Fruit fly (Drosophila melanogaster) whole organism, embryonic: ENCODE data around the gene CG6340.

Experiments
- Atf3 ChIP-seq: fragments of 200-800 bp; sonication (Bioruptor generic); optimal IDR thresholded peaks from 3 replicates; lab custom pipeline; 2016; ENCODE audit warnings: missing biosample characterization, missing genetic modification characterization
- CG10274 ChIP-seq: fragments of 200-800 bp; sonication (Bioruptor generic); optimal IDR thresholded peaks from 3 replicates; lab custom pipeline; 2017; ENCODE audit warnings: missing biosample characterization, mild to moderate bottlenecking, missing genetic modification characterization
- CG10462 ChIP-seq: fragments of 200-800 bp; sonication (Bioruptor generic); optimal IDR thresholded peaks from 2 replicates; lab custom pipeline; 2016; ENCODE audit warnings: missing biosample characterization, missing genetic modification characterization
- CG11695 ChIP-seq: fragments of 200-800 bp; sonication (Bioruptor generic); IDR thresholded peaks from 3 replicates; pipeline ENCODE4 v1.3.6; 2022; ENCODE audit warnings: missing biosample characterization, missing genetic modification characterization
- CG13287 ChIP-seq: fragments of 200-800 bp; sonication (Bioruptor generic); IDR thresholded peaks from 2 replicates; pipeline ENCODE4 v1.3.6; 2022; ENCODE audit warnings: missing biosample characterization, missing genetic modification characterization; ENCODE audit not compliant: partially characterized antibody
- CG13894 ChIP-seq: fragments of 200-800 bp; sonication (Bioruptor generic); optimal IDR thresholded peaks from 3 replicates; lab custom pipeline; 2018; ENCODE audit warnings: missing biosample characterization, mild to moderate bottlenecking, missing genetic modification characterization, moderate library complexity
- CG15514 ChIP-seq: fragments of 200-800 bp; sonication (Bioruptor generic); optimal IDR thresholded peaks from 3 replicates; lab custom pipeline; 2017; ENCODE audit warnings: missing biosample characterization, missing genetic modification characterization, mild to moderate bottlenecking, moderate library complexity, missing genetic modification reagents
- CG15601 ChIP-seq: fragments of 200-800 bp; sonication (Bioruptor generic); optimal IDR thresholded peaks from 3 replicates; lab custom pipeline; 2019; ENCODE audit warnings: missing biosample characterization, mild to moderate bottlenecking, missing genetic modification characterization, moderate library complexity
- CG17361 ChIP-seq: fragments of 200-800 bp; sonication (Bioruptor generic); IDR thresholded peaks from 3 replicates; pipeline ENCODE4 v1.3.6; 2022; ENCODE audit warnings: missing biosample characterization, missing genetic modification characterization
- CG18599 ChIP-seq: fragments of 200-800 bp; sonication (Bioruptor generic); optimal IDR thresholded peaks from 3 replicates; lab custom pipeline; 2017; ENCODE audit warnings: missing biosample characterization, missing genetic modification characterization, mild to moderate bottlenecking, moderate library complexity, missing genetic modification reagents
- CG34224 ChIP-seq: fragments of 200-800 bp; sonication (Bioruptor generic); IDR thresholded peaks from 3 replicates; pipeline ENCODE4 v1.3.6; 2022; ENCODE audit warnings: missing biosample characterization, missing genetic modification characterization; ENCODE audit not compliant: partially characterized antibody
- CG6272 ChIP-seq: fragments of 200-800 bp; sonication (Bioruptor generic); IDR thresholded peaks from 2 replicates; pipeline ENCODE4 v1.3.6; 2022; ENCODE audit warnings: missing biosample characterization, missing genetic modification characterization
- CG6654 ChIP-seq: fragments of 200-800 bp; sonication (Bioruptor generic); optimal IDR thresholded peaks from 2 replicates; lab custom pipeline; 2017; ENCODE audit warnings: missing biosample characterization, mild to moderate bottlenecking, missing genetic modification characterization
- CG6683 ChIP-seq: fragments of 200-800 bp; sonication (Bioruptor generic); optimal IDR thresholded peaks from 2 replicates; lab custom pipeline; 2017; ENCODE audit warnings: missing biosample characterization, mild to moderate bottlenecking, missing genetic modification characterization, missing genetic modification reagents
- CG6689 ChIP-seq: fragments of 200-800 bp; sonication (Bioruptor generic); IDR thresholded peaks from 2 replicates; pipeline ENCODE4 v1.3.6; 2022; ENCODE audit warnings: missing biosample characterization, missing genetic modification characterization
- CG6854 ChIP-seq: fragments of 200-800 bp; sonication (Bioruptor generic); optimal IDR thresholded peaks from 3 replicates; lab custom pipeline; 2017; ENCODE audit warnings: missing biosample characterization, mild to moderate bottlenecking, missing genetic modification characterization
- CG8359 ChIP-seq: fragments of 200-800 bp; sonication (Bioruptor generic); optimal IDR thresholded peaks from 2 replicates; lab custom pipeline; 2017; ENCODE audit warnings: missing biosample characterization, mild to moderate bottlenecking, missing genetic modification characterization, borderline replicate concordance
- CkIIα-i1 ChIP-seq: fragments of 200-800 bp; sonication (Bioruptor generic); IDR thresholded peaks from 2 replicates; pipeline ENCODE4 v1.3.6; 2022; ENCODE audit warnings: missing biosample characterization, missing genetic modification characterization
- CoRest ChIP-seq: fragments of 200-800 bp; sonication (Bioruptor generic); optimal IDR thresholded peaks from 3 replicates; lab custom pipeline; 2018; ENCODE audit warnings: missing biosample characterization, mild to moderate bottlenecking, missing genetic modification characterization, moderate library complexity
- D19A ChIP-seq: fragments of 200-800 bp; optimal IDR thresholded peaks from 3 replicates; lab custom pipeline; 2019; ENCODE audit warnings: missing biosample characterization, mild to moderate bottlenecking, missing genetic modification characterization, moderate library complexity
- Doc3 ChIP-seq: fragments of 200-800 bp; sonication (Bioruptor generic); IDR thresholded peaks from 3 replicates; pipeline ENCODE4 v1.3.6; 2022; ENCODE audit warnings: missing biosample characterization, missing genetic modification characterization; ENCODE audit not compliant: partially characterized antibody
- H15 ChIP-seq: fragments of 200-800 bp; sonication (Bioruptor generic); IDR thresholded peaks from 3 replicates; pipeline ENCODE4 v1.3.6; 2022; ENCODE audit warnings: missing biosample characterization, missing genetic modification characterization
- Hr39 ChIP-seq: fragments of >200 bp; optimal IDR thresholded peaks from 2 replicates; lab custom pipeline; 2017
- Hr51 ChIP-seq, 2 experiments: fragments of 200-800 bp; sonication (Bioruptor generic); optimal IDR thresholded peaks; 2 replicates in 1 of 2; 3 replicates in 1 of 2; lab custom pipeline; 2016 to 2018; ENCODE audit warnings: missing biosample characterization in 2 of 2, missing genetic modification characterization in 2 of 2, mild to moderate bottlenecking in 1 of 2, moderate library complexity in 1 of 2
- Jarid2 ChIP-seq: fragments of 200-800 bp; sonication (Bioruptor generic); optimal IDR thresholded peaks from 3 replicates; lab custom pipeline; 2017; ENCODE audit warnings: mild to moderate bottlenecking, missing biosample characterization, missing genetic modification reagents, missing genetic modification characterization
- Lpt ChIP-seq: fragments of >200 bp; optimal IDR thresholded peaks from 2 replicates; lab custom pipeline; 2018; ENCODE audit warnings: missing biosample characterization, missing genetic modification characterization
- MTF-1 ChIP-seq: fragments of 200-800 bp; sonication (Bioruptor generic); optimal IDR thresholded peaks from 2 replicates; lab custom pipeline; 2018; ENCODE audit warnings: missing biosample characterization, mild to moderate bottlenecking, missing genetic modification characterization, borderline replicate concordance
- NK7.1 ChIP-seq: fragments of 200-800 bp; sonication (Bioruptor generic); optimal IDR thresholded peaks from 3 replicates; lab custom pipeline; 2016; ENCODE audit warnings: missing biosample characterization, missing genetic modification characterization
- Neu2 ChIP-seq: fragments of 200-800 bp; sonication (Bioruptor generic); optimal IDR thresholded peaks from 3 replicates; lab custom pipeline; 2016; ENCODE audit warnings: missing biosample characterization, missing genetic modification characterization, borderline replicate concordance
- Rfx ChIP-seq: fragments of 200-800 bp; sonication (Bioruptor generic); IDR thresholded peaks from 2 replicates; pipeline ENCODE4 v1.3.6; 2022; ENCODE audit warnings: missing biosample characterization, missing genetic modification characterization
- Trl ChIP-seq, 3 experiments: fragments of >200 bp in 2 of 3; fragments of 200-800 bp in 1 of 3; sonication (Bioruptor generic) in 1 of 3; optimal IDR thresholded peaks; 2 replicates in 1 of 3; 3 replicates in 2 of 3; lab custom pipeline; 2016 to 2017; ENCODE audit warnings: missing biosample characterization in 1 of 3, missing genetic modification characterization in 1 of 3
- cg ChIP-seq: fragments of 200-800 bp; sonication (Bioruptor generic); optimal IDR thresholded peaks from 3 replicates; lab custom pipeline; 2019; ENCODE audit warnings: missing biosample characterization, mild to moderate bottlenecking, missing genetic modification characterization, moderate library complexity
- chinmo ChIP-seq: fragments of 200-800 bp; sonication (Bioruptor generic); IDR thresholded peaks from 4 replicates; pipeline ENCODE4 v1.3.6; 2022; ENCODE audit warnings: missing biosample characterization, missing genetic modification characterization; ENCODE audit not compliant: partially characterized antibody
- crol ChIP-seq: fragments of 200-800 bp; sonication (Bioruptor generic); IDR thresholded peaks from 2 replicates; pipeline ENCODE4 v1.3.6; 2022; ENCODE audit warnings: missing biosample characterization, missing genetic modification characterization
- dpn ChIP-seq, 2 experiments: fragments of 200-800 bp; sonication (Bioruptor generic); optimal IDR thresholded peaks; 3 replicates each; lab custom pipeline; 2016; ENCODE audit warnings: missing biosample characterization in 2 of 2, missing genetic modification characterization in 2 of 2
- emc ChIP-seq: fragments of 200-800 bp; sonication (Bioruptor generic); optimal IDR thresholded peaks from 2 replicates; lab custom pipeline; 2016; ENCODE audit warnings: missing biosample characterization, missing genetic modification characterization
- gcm2 ChIP-seq: fragments of 200-800 bp; sonication (Bioruptor generic); optimal IDR thresholded peaks from 2 replicates; lab custom pipeline; 2016; ENCODE audit warnings: missing biosample characterization, missing genetic modification characterization
- grau ChIP-seq: fragments of 200-800 bp; optimal IDR thresholded peaks from 3 replicates; lab custom pipeline; 2019; ENCODE audit warnings: missing biosample characterization, mild to moderate bottlenecking, missing genetic modification characterization, moderate library complexity
- gsb ChIP-seq: fragments of 200-800 bp; sonication (Bioruptor generic); IDR thresholded peaks from 2 replicates; pipeline ENCODE4 v1.3.6; 2022; ENCODE audit warnings: missing biosample characterization, missing genetic modification characterization
- hbn ChIP-seq: fragments of 200-800 bp; sonication (Bioruptor generic); IDR thresholded peaks from 2 replicates; pipeline ENCODE4 v1.3.6; 2022; ENCODE audit warnings: missing biosample characterization, missing genetic modification characterization; ENCODE audit not compliant: partially characterized antibody
- her ChIP-seq: fragments of 200-800 bp; sonication (Bioruptor generic); optimal IDR thresholded peaks from 2 replicates; lab custom pipeline; 2016; ENCODE audit warnings: missing biosample characterization, missing genetic modification characterization
- onecut ChIP-seq: fragments of 200-800 bp; sonication (Bioruptor generic); IDR thresholded peaks from 2 replicates; pipeline ENCODE4 v1.3.6; 2022; ENCODE audit warnings: missing biosample characterization, missing genetic modification characterization
- salm ChIP-seq: fragments of 200-800 bp; sonication (Bioruptor generic); optimal IDR thresholded peaks from 2 replicates; lab custom pipeline; 2018; ENCODE audit warnings: missing biosample characterization, mild to moderate bottlenecking, missing genetic modification characterization
- slp2 ChIP-seq: fragments of 200-800 bp; sonication (Bioruptor generic); optimal IDR thresholded peaks from 2 replicates; lab custom pipeline; 2016; ENCODE audit warnings: missing biosample characterization, missing genetic modification characterization
- tna ChIP-seq: fragments of 200-800 bp; sonication (Bioruptor generic); IDR thresholded peaks from 2 replicates; pipeline ENCODE4 v1.3.6; 2022; ENCODE audit warnings: missing biosample characterization, missing genetic modification characterization; ENCODE audit not compliant: partially characterized antibody
- trh ChIP-seq: fragments of 200-800 bp; sonication (Bioruptor generic); optimal IDR thresholded peaks from 2 replicates; lab custom pipeline; 2016; ENCODE audit warnings: missing biosample characterization, missing genetic modification characterization
- tx ChIP-seq: fragments of 200-800 bp; sonication (Bioruptor generic); optimal IDR thresholded peaks from 2 replicates; lab custom pipeline; 2016; ENCODE audit warnings: missing biosample characterization, missing genetic modification characterization
- vvl ChIP-seq: fragments of 200-800 bp; sonication (Bioruptor generic); IDR thresholded peaks from 2 replicates; pipeline ENCODE4 v1.3.6; 2022; ENCODE audit warnings: missing biosample characterization, missing genetic modification characterization
- wdn ChIP-seq: fragments of 200-800 bp; sonication (Bioruptor generic); IDR thresholded peaks from 2 replicates; pipeline ENCODE4 v1.3.6; 2022; ENCODE audit warnings: missing biosample characterization, missing genetic modification characterization

CG6340 gene

dm6 chrX:15484451-15485032 is 2.4 kb downstream of the CG6340 start (continued):
- TF ChIP-seq CG13287 (peak; percentile 51), Rfx (GFP tag; lab: Robert Waterston, UW) (no peak), wdn (GFP tag; lab: Robert Waterston, UW) (no peak), D19A (tag; lab: Kevin White, UChicago) (no peak), salm (tag; lab: Kevin White, UChicago) (no peak), Atf3 (GFP tag; lab: Kevin White, UChicago) (no peak), Jarid2 (GFP tag; lab: Kevin White, UChicago) (no peak), Neu2 (GFP tag; lab: Kevin White, UChicago) (peak; percentile 98), Doc3 (GFP tag; lab: Robert Waterston, UW) (0 out of 3 replicates have a peak, but pooled peaks have one; percentile 20), CG10274 (GFP tag; lab: Kevin White, UChicago) (no peak), hbn (GFP tag; lab: Robert Waterston, UW) (no peak), MTF-1 (no peak), H15 (no peak), cg (peak; percentile 80), CG6272 (no peak), CG15601 (tag; lab: Kevin White, UChicago) (no peak), gsb (GFP tag; lab: Robert Waterston, UW) (no peak), onecut (GFP tag; lab: Robert Waterston, UW) (no peak), tna (GFP tag; lab: Robert Waterston, UW) (peak; percentile 59; the same call in 1 of the 2 replicates), her (GFP tag; lab: Kevin White, UChicago) (no peak), crol (no peak), grau (no peak), NK7.1 (GFP tag; lab: Kevin White, UChicago) (no peak), CG17361 (GFP tag; lab: Robert Waterston, UW) (no peak), emc (GFP tag; lab: Kevin White, UChicago) (no peak), CoRest (tag; lab: Kevin White, UChicago) (no peak), chinmo (GFP tag; lab: Robert Waterston, UW) (0 out of 4 replicates have a peak, but pooled peaks have one; percentile 18), CG6683 (GFP tag; lab: Kevin White, UChicago) (no peak), CG18599 (GFP tag; lab: Kevin White, UChicago) (no peak), CG11695 (GFP tag; lab: Robert Waterston, UW) (no peak), trh (GFP tag; lab: Kevin White, UChicago) (no peak), CG10462 (GFP tag; lab: Kevin White, UChicago) (no peak), CG6689 (no peak), CG6854 (GFP tag; lab: Kevin White, UChicago) (no peak), dpn (GFP tag; optimal IDR thresholded peaks at IDR 0.05; lab: Kevin White, UChicago) (no peak), vvl (GFP tag; lab: Robert Waterston, UW) (no peak), slp2 (GFP tag; lab: Kevin White, UChicago) (no peak), Trl (optimal IDR thresholded peaks at IDR 0.05; lab: Kevin White, UChicago) (peak; percentile 33 to 71), Trl (GFP tag; optimal IDR thresholded peaks at IDR 0.05; lab: Kevin White, UChicago) (no peak), CG13894 (no peak), CG15514 (GFP tag; lab: Kevin White, UChicago) (peak; percentile 3), Lpt (GFP tag; lab: Kevin White, UChicago) (no peak), gcm2 (GFP tag; lab: Kevin White, UChicago) (no peak), Hr39 (lab: Kevin White, UChicago) (no peak), CG8359 (GFP tag; lab: Kevin White, UChicago) (no peak), CkIIα-i1 (GFP tag; lab: Robert Waterston, UW) (no peak), tx (no peak), CG34224 (peak; percentile 62; the same call in 2 of the 3 replicates), CG6654 (GFP tag; lab: Kevin White, UChicago) (no peak), Hr51 (GFP tag; optimal IDR thresholded peaks at IDR 0.05; lab: Kevin White, UChicago) (no peak)
